Fruit fly (Drosophila melanogaster) whole organism, embryonic: Measurements from ENCODE around the gene Sas-4.

Experiments
- BEAF-32 ChIP-seq: fragments of 200-800 bp; sonication (Bioruptor generic); optimal IDR thresholded peaks from 3 replicates; lab custom pipeline; 2017; ENCODE audit warnings: missing biosample characterization, missing genetic modification characterization, mild to moderate bottlenecking, moderate library complexity, missing genetic modification reagents
- Bgb ChIP-seq: fragments of 200-800 bp; sonication (Bioruptor generic); IDR thresholded peaks from 2 replicates; pipeline ENCODE4 v1.3.6; 2022; ENCODE audit warnings: missing biosample characterization, missing genetic modification characterization; ENCODE audit not compliant: partially characterized antibody
- CG10543 ChIP-seq: fragments of 200-800 bp; sonication (Bioruptor generic); optimal IDR thresholded peaks from 3 replicates; lab custom pipeline; 2017; ENCODE audit warnings: missing biosample characterization, mild to moderate bottlenecking, missing genetic modification characterization, moderate library complexity
- CG12391 ChIP-seq: fragments of 200-800 bp; sonication (Bioruptor generic); optimal IDR thresholded peaks from 3 replicates; lab custom pipeline; 2018; ENCODE audit warnings: missing biosample characterization, mild to moderate bottlenecking, missing genetic modification characterization, moderate library complexity
- CG12659 ChIP-seq: fragments of 200-800 bp; sonication (Bioruptor generic); optimal IDR thresholded peaks from 3 replicates; lab custom pipeline; 2017; ENCODE audit warnings: mild to moderate bottlenecking, missing biosample characterization, missing genetic modification reagents, missing genetic modification characterization
- CG15269 ChIP-seq: fragments of 200-800 bp; sonication (Bioruptor generic); optimal IDR thresholded peaks from 2 replicates; lab custom pipeline; 2018; ENCODE audit warnings: missing biosample characterization, mild to moderate bottlenecking, missing genetic modification characterization, moderate library complexity
- CG16815 ChIP-seq: fragments of 200-800 bp; sonication (Bioruptor generic); optimal IDR thresholded peaks from 3 replicates; lab custom pipeline; 2017; ENCODE audit warnings: missing biosample characterization, mild to moderate bottlenecking, missing genetic modification characterization
- CG1832 ChIP-seq: fragments of 200-800 bp; sonication (Bioruptor generic); optimal IDR thresholded peaks from 2 replicates; lab custom pipeline; 2017; ENCODE audit warnings: missing biosample characterization, mild to moderate bottlenecking, missing genetic modification characterization, inconsistent platforms
- CG18599 ChIP-seq: fragments of 200-800 bp; sonication (Bioruptor generic); optimal IDR thresholded peaks from 3 replicates; lab custom pipeline; 2017; ENCODE audit warnings: missing biosample characterization, missing genetic modification characterization, mild to moderate bottlenecking, moderate library complexity, missing genetic modification reagents
- CG3281 ChIP-seq: fragments of 200-800 bp; sonication (Bioruptor generic); optimal IDR thresholded peaks from 3 replicates; lab custom pipeline; 2017; ENCODE audit warnings: missing biosample characterization, mild to moderate bottlenecking, missing genetic modification characterization
- CG4617 ChIP-seq: fragments of 200-800 bp; sonication (Bioruptor generic); optimal IDR thresholded peaks from 3 replicates; lab custom pipeline; 2016; ENCODE audit warnings: missing biosample characterization, missing genetic modification characterization, borderline replicate concordance
- CG5245 ChIP-seq: fragments of 200-800 bp; sonication (Bioruptor generic); optimal IDR thresholded peaks from 3 replicates; lab custom pipeline; 2016; ENCODE audit warnings: missing biosample characterization, missing genetic modification characterization
- CG6791 ChIP-seq: fragments of 200-800 bp; sonication (Bioruptor generic); IDR thresholded peaks from 3 replicates; pipeline ENCODE4 v1.3.6; 2022; ENCODE audit warnings: missing biosample characterization, missing genetic modification characterization; ENCODE audit not compliant: partially characterized antibody
- CG6854 ChIP-seq: fragments of 200-800 bp; sonication (Bioruptor generic); optimal IDR thresholded peaks from 3 replicates; lab custom pipeline; 2017; ENCODE audit warnings: missing biosample characterization, mild to moderate bottlenecking, missing genetic modification characterization
- CG7786 ChIP-seq: fragments of 200-800 bp; sonication (Bioruptor generic); optimal IDR thresholded peaks from 2 replicates; lab custom pipeline; 2016; ENCODE audit warnings: missing biosample characterization, missing genetic modification characterization
- CG7839 ChIP-seq: fragments of 200-800 bp; sonication (Bioruptor generic); optimal IDR thresholded peaks from 3 replicates; lab custom pipeline; 2018; ENCODE audit warnings: missing biosample characterization, mild to moderate bottlenecking, missing genetic modification characterization, moderate library complexity
- CG9797 ChIP-seq: fragments of 200-800 bp; sonication (Bioruptor generic); optimal IDR thresholded peaks from 3 replicates; lab custom pipeline; 2018; ENCODE audit warnings: missing biosample characterization, mild to moderate bottlenecking, missing genetic modification characterization
- Dll ChIP-seq: fragments of 200-800 bp; sonication (Bioruptor generic); IDR thresholded peaks from 4 replicates; pipeline ENCODE4 v1.3.6; 2022; ENCODE audit warnings: missing biosample characterization, missing genetic modification characterization; ENCODE audit not compliant: partially characterized antibody
- Dp ChIP-seq: fragments of 200-800 bp; sonication (Bioruptor generic); optimal IDR thresholded peaks from 2 replicates; lab custom pipeline; 2018; ENCODE audit warnings: missing biosample characterization, mild to moderate bottlenecking, missing genetic modification characterization, moderate library complexity
- Lim3 ChIP-seq: fragments of 200-800 bp; sonication (Bioruptor generic); IDR thresholded peaks from 2 replicates; pipeline ENCODE4 v1.3.6; 2022; ENCODE audit warnings: missing biosample characterization, missing genetic modification characterization
- MESR4 ChIP-seq: fragments of 200-800 bp; sonication (Bioruptor generic); optimal IDR thresholded peaks from 2 replicates; lab custom pipeline; 2018; ENCODE audit warnings: missing biosample characterization, mild to moderate bottlenecking, missing genetic modification characterization, moderate library complexity
- MTF-1 ChIP-seq: fragments of 200-800 bp; sonication (Bioruptor generic); optimal IDR thresholded peaks from 2 replicates; lab custom pipeline; 2018; ENCODE audit warnings: missing biosample characterization, mild to moderate bottlenecking, missing genetic modification characterization, borderline replicate concordance
- NC2α ChIP-seq: fragments of 200-800 bp; sonication (Bioruptor generic); optimal IDR thresholded peaks from 2 replicates; lab custom pipeline; 2016; ENCODE audit warnings: missing biosample characterization, missing genetic modification characterization
- Ravus ChIP-seq: fragments of 200-800 bp; sonication (Bioruptor generic); IDR thresholded peaks from 2 replicates; pipeline ENCODE4 v1.3.6; 2022; ENCODE audit warnings: missing biosample characterization, missing genetic modification characterization
- Sin3A ChIP-seq: fragments of >200 bp; optimal IDR thresholded peaks from 2 replicates; lab custom pipeline; 2018
- Sry-β ChIP-seq: fragments of 200-800 bp; sonication (Bioruptor generic); optimal IDR thresholded peaks from 2 replicates; lab custom pipeline; 2018; ENCODE audit warnings: missing biosample characterization, mild to moderate bottlenecking, missing genetic modification characterization, moderate library complexity
- bigmax ChIP-seq: fragments of 200-800 bp; sonication (Bioruptor generic); optimal IDR thresholded peaks from 2 replicates; lab custom pipeline; 2018; ENCODE audit warnings: missing biosample characterization, mild to moderate bottlenecking, missing genetic modification characterization
- chinmo ChIP-seq: fragments of 200-800 bp; sonication (Bioruptor generic); IDR thresholded peaks from 4 replicates; pipeline ENCODE4 v1.3.6; 2022; ENCODE audit warnings: missing biosample characterization, missing genetic modification characterization; ENCODE audit not compliant: partially characterized antibody
- chn ChIP-seq: fragments of 200-800 bp; sonication (Bioruptor generic); optimal IDR thresholded peaks from 2 replicates; lab custom pipeline; 2016; ENCODE audit warnings: missing biosample characterization, missing genetic modification characterization
- crol ChIP-seq: fragments of 200-800 bp; sonication (Bioruptor generic); IDR thresholded peaks from 2 replicates; pipeline ENCODE4 v1.3.6; 2022; ENCODE audit warnings: missing biosample characterization, missing genetic modification characterization
- disco-r ChIP-seq: fragments of 200-800 bp; sonication (Bioruptor generic); optimal IDR thresholded peaks from 2 replicates; lab custom pipeline; 2016; ENCODE audit warnings: missing biosample characterization, missing genetic modification characterization
- ems ChIP-seq: fragments of 200-800 bp; sonication (Bioruptor generic); optimal IDR thresholded peaks from 3 replicates; lab custom pipeline; 2016; ENCODE audit warnings: missing biosample characterization, missing genetic modification characterization
- esg ChIP-seq: fragments of 200-800 bp; sonication (Bioruptor generic); conservative IDR thresholded peaks from 2 replicates; pipeline ENCODE4 v1.3.6; 2022; ENCODE audit warnings: missing biosample characterization, missing genetic modification characterization
- exex ChIP-seq: fragments of 200-800 bp; sonication (Bioruptor generic); optimal IDR thresholded peaks from 4 replicates; lab custom pipeline; 2018; ENCODE audit warnings: missing biosample characterization, mild to moderate bottlenecking, missing genetic modification characterization, moderate library complexity
- fru ChIP-seq: fragments of >200 bp; optimal IDR thresholded peaks from 2 replicates; lab custom pipeline; 2017
- ftz-f1 ChIP-seq: fragments of 200-800 bp; sonication (Bioruptor generic); optimal IDR thresholded peaks from 2 replicates; lab custom pipeline; 2016; ENCODE audit warnings: missing biosample characterization, missing genetic modification characterization
- gem ChIP-seq: fragments of 200-800 bp; sonication (Bioruptor generic); optimal IDR thresholded peaks from 2 replicates; lab custom pipeline; 2019; ENCODE audit warnings: missing biosample characterization, mild to moderate bottlenecking, missing genetic modification characterization, moderate library complexity
- gfzf ChIP-seq: fragments of 200-800 bp; sonication (Bioruptor generic); optimal IDR thresholded peaks from 2 replicates; lab custom pipeline; 2016; ENCODE audit warnings: missing biosample characterization, mild to moderate bottlenecking, missing genetic modification characterization, moderate library complexity
- hbn ChIP-seq: fragments of 200-800 bp; sonication (Bioruptor generic); IDR thresholded peaks from 2 replicates; pipeline ENCODE4 v1.3.6; 2022; ENCODE audit warnings: missing biosample characterization, missing genetic modification characterization; ENCODE audit not compliant: partially characterized antibody
- nmo ChIP-seq: fragments of 200-800 bp; sonication (Bioruptor generic); optimal IDR thresholded peaks from 2 replicates; lab custom pipeline; 2018; ENCODE audit warnings: missing biosample characterization, mild to moderate bottlenecking, missing genetic modification characterization, moderate library complexity
- phol ChIP-seq: fragments of 200-800 bp; sonication (Bioruptor generic); optimal IDR thresholded peaks from 3 replicates; lab custom pipeline; 2018; ENCODE audit warnings: missing biosample characterization, mild to moderate bottlenecking, missing genetic modification characterization, moderate library complexity
- pzg ChIP-seq: fragments of 200-800 bp; sonication (Bioruptor generic); optimal IDR thresholded peaks from 3 replicates; lab custom pipeline; 2018; ENCODE audit warnings: missing biosample characterization, mild to moderate bottlenecking, missing genetic modification characterization, moderate library complexity
- sc ChIP-seq, 3 experiments: fragments of >200 bp in 2 of 3; fragments of 200-800 bp in 1 of 3; sonication (Bioruptor generic) in 1 of 3; optimal IDR thresholded peaks; 2 replicates in 2 of 3; 3 replicates in 1 of 3; lab custom pipeline; 2017; ENCODE audit warnings: mild to moderate bottlenecking in 1 of 3, missing biosample characterization in 1 of 3, missing genetic modification characterization in 1 of 3, missing genetic modification reagents in 1 of 3
- sim ChIP-seq: fragments of 200-800 bp; sonication (Bioruptor generic); IDR thresholded peaks from 2 replicates; pipeline ENCODE4 v1.3.6; 2022; ENCODE audit warnings: missing biosample characterization, missing genetic modification characterization
- unc-4 ChIP-seq: fragments of 200-800 bp; sonication (Bioruptor generic); IDR thresholded peaks from 2 replicates; pipeline ENCODE4 v1.3.6; 2022; ENCODE audit warnings: missing biosample characterization, missing genetic modification characterization; ENCODE audit not compliant: partially characterized antibody
- unpg ChIP-seq: fragments of 200-800 bp; sonication (Bioruptor generic); optimal IDR thresholded peaks from 3 replicates; lab custom pipeline; 2018; ENCODE audit warnings: missing biosample characterization, mild to moderate bottlenecking, missing genetic modification characterization, moderate library complexity

Sas-4 gene

dm6 chr3R:7186242-7187092 lies 35.3 kb downstream of the Sas-4 start, which contains the start of the genes CG10055 and lap (continued):
- TF ChIP-seq bigmax (no peak), Dll (GFP tag; lab: Robert Waterston, UW) (peak; percentile 55; the same call in 1 of the 4 replicates), exex (no peak), gem (no peak), chinmo (GFP tag; lab: Robert Waterston, UW) (0 out of 4 replicates have a peak, but pooled peaks have one; percentile 25), CG12659 (GFP tag; lab: Kevin White, UChicago) (peak; percentile 71), unpg (no peak), gfzf (GFP tag; lab: Kevin White, UChicago) (peak; percentile 93), MESR4 (GFP tag; lab: Kevin White, UChicago) (peak; percentile 92), nmo (GFP tag; lab: Kevin White, UChicago) (peak; percentile 57), CG9797 (GFP tag; lab: Kevin White, UChicago) (peak; percentile 55), CG18599 (no peak), CG7786 (no peak), Ravus (GFP tag; lab: Robert Waterston, UW) (no peak), CG5245 (no peak), hbn (GFP tag; lab: Robert Waterston, UW) (0 out of 2 replicates have a peak, but pooled peaks have one; percentile 20), NC2α (GFP tag; lab: Kevin White, UChicago) (no peak), sc (optimal IDR thresholded peaks at IDR 0.05; lab: Kevin White, UChicago) (no peak), sc (GFP tag; optimal IDR thresholded peaks at IDR 0.05; lab: Kevin White, UChicago) (no peak), Bgb (peak; percentile 57; the same call in 1 of the 2 replicates), BEAF-32 (GFP tag; lab: Kevin White, UChicago) (peak; percentile 72), Lim3 (no peak), sim (GFP tag; lab: Robert Waterston, UW) (no peak), Sry-β (GFP tag; lab: Kevin White, UChicago) (peak; percentile 79), ftz-f1 (GFP tag; lab: Kevin White, UChicago) (no peak), esg (no peak), CG10543 (no peak), pzg (peak; percentile 73), Sin3A (lab: Kevin White, UChicago) (peak; percentile 61), phol (tag; lab: Kevin White, UChicago) (peak; percentile 97), CG15269 (tag; lab: Kevin White, UChicago) (no peak), MTF-1 (GFP tag; lab: Kevin White, UChicago) (no peak), fru (lab: Kevin White, UChicago) (no peak), CG3281 (GFP tag; lab: Kevin White, UChicago) (no peak), Dp (GFP tag; lab: Kevin White, UChicago) (peak; percentile 0), chn (no peak), CG7839 (tag; lab: Kevin White, UChicago) (no peak), ems (GFP tag; lab: Kevin White, UChicago) (no peak), crol (GFP tag; lab: Robert Waterston, UW) (peak; percentile 93), CG1832 (GFP tag; lab: Kevin White, UChicago) (no peak), CG16815 (GFP tag; lab: Kevin White, UChicago) (no peak), disco-r (GFP tag; lab: Kevin White, UChicago) (no peak), CG4617 (GFP tag; lab: Kevin White, UChicago) (peak; percentile 65), CG6791 (peak; percentile 56; the same call in 2 of the 3 replicates), unc-4 (GFP tag; lab: Robert Waterston, UW) (peak; percentile 42; the same call in 1 of the 2 replicates), CG12391 (tag; lab: Kevin White, UChicago) (peak; percentile 50), CG6854 (GFP tag; lab: Kevin White, UChicago) (no peak)
